Worm (Caenorhabditis elegans) whole organism, mixed stage, embryonic: ENCODE data around the gene metl-5.

ENCODE experiments used
- ces-1 ChIP-seq: fragments of 150-350 bp; optimal IDR thresholded peaks from 2 replicates; lab custom pipeline; 2014; ENCODE audit warnings: missing biosample characterization, missing genetic modification reagents, missing genetic modification characterization
- cnd-1 ChIP-seq: fragments of 200-800 bp; sonication (Bioruptor generic); optimal IDR thresholded peaks from 2 replicates; lab custom pipeline; 2018; ENCODE audit warnings: mild to moderate bottlenecking, missing genetic modification characterization, missing compliant biosample characterization
- drap-1 ChIP-seq: fragments of 200-800 bp; sonication (Bioruptor generic); optimal IDR thresholded peaks from 3 replicates; lab custom pipeline; 2018; ENCODE audit warnings: mild to moderate bottlenecking, missing genetic modification characterization, missing compliant biosample characterization
- mab-5 ChIP-seq: fragments of 150-350 bp; optimal IDR thresholded peaks from 2 replicates; lab custom pipeline; 2014; ENCODE audit warnings: missing biosample characterization, missing genetic modification characterization
- mep-1 ChIP-seq: fragments of 150-350 bp; optimal IDR thresholded peaks from 2 replicates; lab custom pipeline; 2017; ENCODE audit warnings: missing biosample characterization, missing genetic modification reagents, missing genetic modification characterization, inconsistent platforms
- mls-2 ChIP-seq: sonication (generic microtip); optimal IDR thresholded peaks from 2 replicates; lab custom pipeline; 2016; ENCODE audit warnings: mild to moderate bottlenecking, missing genetic modification characterization, moderate library complexity, missing compliant biosample characterization
- nhr-12 ChIP-seq: fragments of 150-350 bp; optimal IDR thresholded peaks from 2 replicates; lab custom pipeline; 2014; ENCODE audit warnings: missing biosample characterization, missing genetic modification characterization
- nhr-28 ChIP-seq: fragments of 150-350 bp; optimal IDR thresholded peaks from 2 replicates; lab custom pipeline; 2014; ENCODE audit warnings: missing biosample characterization, missing genetic modification characterization
- pha-4 ChIP-seq: fragments of 150-350 bp; optimal IDR thresholded peaks from 2 replicates; lab custom pipeline; 2018; ENCODE audit warnings: missing biosample characterization, missing genetic modification reagents, missing genetic modification characterization
- sem-2 ChIP-seq: fragments of 200-800 bp; sonication (Bioruptor generic); optimal IDR thresholded peaks from 2 replicates; lab custom pipeline; 2018; ENCODE audit warnings: mild to moderate bottlenecking, missing genetic modification characterization, missing compliant biosample characterization
- snpc-4 ChIP-seq: fragments of 150-350 bp; optimal IDR thresholded peaks from 2 replicates; lab custom pipeline; 2014; ENCODE audit warnings: missing biosample characterization, missing genetic modification characterization
- tbx-8 ChIP-seq: fragments of 200-800 bp; sonication (Bioruptor generic); optimal IDR thresholded peaks from 2 replicates; lab custom pipeline; 2018; ENCODE audit warnings: mild to moderate bottlenecking, missing genetic modification characterization, moderate library complexity, missing compliant biosample characterization
- unc-62 ChIP-seq: fragments of 150-350 bp; optimal IDR thresholded peaks from 2 replicates; lab custom pipeline; 2014; ENCODE audit warnings: missing biosample characterization, missing genetic modification reagents, missing genetic modification characterization
- ztf-11 ChIP-seq: fragments of 150-350 bp; optimal IDR thresholded peaks from 2 replicates; lab custom pipeline; 2014; ENCODE audit warnings: missing biosample characterization, missing genetic modification characterization

DNA sequence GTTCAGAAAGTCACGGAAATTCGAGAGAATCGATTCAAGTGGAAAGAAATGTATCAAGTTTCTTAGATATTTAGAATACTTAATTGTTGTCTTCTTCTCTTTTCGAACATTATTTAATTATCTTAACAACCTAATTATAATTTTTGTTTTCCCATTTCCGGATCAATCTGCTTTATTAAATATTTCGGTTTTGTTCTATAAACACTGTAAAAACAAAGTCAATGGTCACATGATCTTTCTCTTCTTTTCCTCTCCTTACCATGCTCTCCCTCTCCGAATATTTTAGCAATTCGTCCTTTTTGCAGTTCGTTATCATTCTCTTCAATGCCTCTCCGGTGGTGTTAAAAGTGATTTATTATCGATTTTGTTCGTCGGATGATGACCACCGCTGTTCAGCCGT is 6.3 kb upstream of the metl-5 start, which contains the start of gene tag-325:
- no peak for TF ChIP-seq pha-4 (tag; lab: Kevin White, UChicago)
- no peak for TF ChIP-seq snpc-4 (tag; lab: Kevin White, UChicago)
- TF ChIP-seq ces-1 (GFP tag; lab: Kevin White, UChicago) = no peak
- TF ChIP-seq mls-2 = no peak
- TF ChIP-seq nhr-28 = no peak
- TF ChIP-seq mab-5 (tag; lab: Kevin White, UChicago) = no peak
- TF ChIP-seq sem-2 (GFP tag; lab: Kevin White, UChicago) = no peak
- TF ChIP-seq drap-1 (GFP tag; lab: Kevin White, UChicago) = no peak
- TF ChIP-seq nhr-12 = no peak
- TF ChIP-seq ztf-11 = no peak
- no peak for TF ChIP-seq mep-1 (tag; lab: Kevin White, UChicago)
- no peak for TF ChIP-seq unc-62 (GFP tag; lab: Kevin White, UChicago)
- no peak for TF ChIP-seq cnd-1 (tag; lab: Kevin White, UChicago)
- TF ChIP-seq tbx-8 (GFP tag; lab: Kevin White, UChicago) = no peak
